Worm (Caenorhabditis elegans): ENCODE measurements around the gene Y59C2A.2.
"Not testable (repeated sequence)": the region's sequence is repeated elsewhere in the genome, so short reads cannot be mapped to it uniquely, and the experiment has no call there.

Y59C2A.2 gene

DNA sequence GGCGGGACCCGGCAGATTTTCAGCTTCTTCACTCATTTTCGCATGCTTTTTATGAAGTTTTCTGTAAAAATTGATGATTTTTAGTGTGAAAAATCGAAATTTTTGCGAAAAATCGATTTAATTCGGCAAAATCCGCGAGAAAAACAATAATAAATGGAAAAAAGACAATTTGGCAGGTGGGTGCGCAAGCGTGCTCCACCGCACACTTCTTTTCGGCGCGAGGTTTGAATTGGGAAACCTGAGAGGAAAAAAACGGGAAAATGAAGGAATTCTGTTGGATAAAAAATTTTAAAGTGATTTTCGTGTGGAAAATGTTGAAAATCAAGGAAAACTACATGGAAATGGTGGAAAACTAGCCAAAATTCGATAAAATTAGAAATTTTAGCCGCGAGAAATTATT is at the start of gene Y59C2A.2:
Y59C2A.2 (minus strand) TSS at position 61 of the 400 bp plus-strand sequence.
- TF ChIP-seq W03F9.2 (tag; optimal IDR thresholded peaks at IDR 0.05) (no peak), dao-5 (tag; optimal IDR thresholded peaks at IDR 0.05) (no peak), him-1 (tag; optimal IDR thresholded peaks at IDR 0.05) (no peak)

DNA sequence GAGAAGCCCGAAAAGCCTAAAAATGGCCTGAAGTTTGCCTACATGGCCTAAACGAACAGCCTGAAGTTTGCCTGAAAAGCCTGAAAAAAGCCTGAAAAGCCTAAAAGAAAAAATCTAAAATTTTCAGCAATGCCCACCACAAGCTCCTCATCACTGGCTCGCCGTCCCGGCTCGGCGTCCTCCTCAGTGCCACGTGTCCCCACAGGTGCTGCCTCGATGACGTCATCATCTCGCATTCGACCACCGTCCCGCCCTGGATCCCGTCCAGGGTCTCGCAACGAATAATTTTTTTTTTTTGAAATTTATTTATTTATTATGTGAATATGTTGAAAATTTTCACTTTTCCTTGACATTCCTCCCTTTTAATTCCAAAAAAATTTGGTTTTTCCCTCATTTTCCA is 49.7 kb upstream of the Y59C2A.2 start:
- TF ChIP-seq W03F9.2 (tag; optimal IDR thresholded peaks at IDR 0.05) (no peak), dao-5 (tag; optimal IDR thresholded peaks at IDR 0.05) (no peak)

DNA sequence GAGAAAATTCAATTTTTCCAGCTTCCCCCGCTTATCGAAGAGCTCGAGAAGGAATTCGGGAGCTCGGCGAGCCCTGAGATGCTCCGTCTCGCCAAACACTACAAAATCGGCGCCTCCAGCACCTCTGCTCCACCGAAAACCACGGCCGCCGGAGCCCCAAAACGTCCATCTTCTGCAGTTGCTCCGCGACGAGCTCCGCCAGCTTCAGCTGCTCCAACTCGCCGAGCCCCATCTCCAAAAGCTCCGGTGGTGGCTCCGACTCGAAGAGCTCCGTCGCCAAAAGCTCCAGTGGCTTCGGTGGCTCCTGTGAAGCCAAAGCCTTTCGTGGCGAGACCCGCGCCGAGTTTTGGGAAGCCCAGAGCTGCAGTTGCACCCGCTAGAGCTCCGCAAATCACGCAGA is 47.7 kb upstream of the Y59C2A.2 start:
- TF ChIP-seq dao-5 (tag; optimal IDR thresholded peaks at IDR 0.05) (no peak), W03F9.2 (tag; optimal IDR thresholded peaks at IDR 0.05) (no peak), him-1 (tag; optimal IDR thresholded peaks at IDR 0.05) (no peak)

DNA sequence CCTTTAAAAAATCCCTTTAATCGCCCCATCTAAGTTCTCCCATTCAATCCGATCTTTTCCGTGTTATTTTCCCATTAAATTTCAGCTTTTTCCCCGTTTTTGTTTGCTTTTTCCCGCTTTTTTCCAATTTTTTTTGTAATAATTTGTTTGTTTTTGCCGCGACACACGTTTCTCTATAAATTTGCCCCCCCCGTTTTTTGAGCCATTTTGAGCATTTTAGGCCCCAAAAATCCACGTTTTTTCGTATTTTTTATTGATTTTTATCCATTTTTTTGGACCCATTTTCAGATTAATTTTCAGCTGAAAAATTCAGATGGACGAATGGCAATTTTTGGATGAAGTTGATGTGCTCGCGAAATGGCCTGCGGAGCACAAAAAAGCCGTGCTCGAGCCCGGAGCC is 39.4 kb upstream of the Y59C2A.2 start, which contains the start of gene F54A3.2:
F54A3.2 (plus strand) TSS at position 301 of the 400 bp plus-strand sequence.
- no peak for TF ChIP-seq dao-5 (tag; optimal IDR thresholded peaks at IDR 0.05)
- no peak for TF ChIP-seq W03F9.2 (tag; optimal IDR thresholded peaks at IDR 0.05)
- no peak for TF ChIP-seq him-1 (tag; optimal IDR thresholded peaks at IDR 0.05)

DNA sequence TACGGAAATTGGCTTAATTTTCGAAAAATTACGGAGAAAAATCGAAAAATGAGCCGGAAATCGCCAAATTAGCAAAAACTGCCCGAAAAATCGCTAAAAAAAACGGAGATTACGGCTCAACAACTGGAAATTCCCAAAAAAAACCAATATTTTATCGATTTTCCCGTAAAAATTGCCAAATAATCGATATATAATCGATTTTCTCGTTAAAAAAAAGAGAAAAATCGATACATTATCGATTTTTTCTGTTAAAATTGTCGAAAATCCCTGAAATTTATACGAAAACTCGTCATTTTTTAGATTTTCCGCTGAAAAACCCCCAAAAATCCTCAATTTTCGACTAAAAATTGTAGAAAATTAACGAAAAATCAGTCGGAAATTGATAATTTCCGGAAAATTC is 32.4 kb upstream of the Y59C2A.2 start:
- TF ChIP-seq dao-5 (tag; optimal IDR thresholded peaks at IDR 0.05) = no peak
- TF ChIP-seq W03F9.2 (tag; optimal IDR thresholded peaks at IDR 0.05) = no peak
- TF ChIP-seq him-1 (tag; optimal IDR thresholded peaks at IDR 0.05) = no peak

DNA sequence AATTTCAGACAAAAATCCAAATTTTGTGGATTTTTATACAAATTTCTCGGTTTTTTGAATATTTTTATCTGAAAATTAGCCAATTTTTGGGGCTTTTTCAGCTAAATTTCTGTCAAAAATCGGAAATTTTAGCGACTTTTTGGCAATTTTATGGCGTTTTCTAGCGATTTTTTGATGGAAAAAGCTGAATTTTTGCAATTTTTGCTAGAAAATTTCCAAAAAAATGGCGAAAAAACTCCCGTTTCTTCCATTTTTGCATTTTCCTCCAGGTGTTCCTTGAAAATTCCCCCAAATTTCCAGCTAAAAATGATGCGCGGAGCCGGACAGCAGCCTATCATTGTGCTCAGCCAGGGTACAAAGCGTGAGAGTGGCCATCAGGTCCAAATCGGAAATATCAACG is 29.3 kb upstream of the Y59C2A.2 start, which contains the start of gene cct-3:
cct-3 (plus strand) TSS at position 301 of the 400 bp plus-strand sequence.
- no peak for TF ChIP-seq dao-5 (tag; optimal IDR thresholded peaks at IDR 0.05)
- TF ChIP-seq W03F9.2 (tag; optimal IDR thresholded peaks at IDR 0.05) = no peak
- no peak for TF ChIP-seq him-1 (tag; optimal IDR thresholded peaks at IDR 0.05)

DNA sequence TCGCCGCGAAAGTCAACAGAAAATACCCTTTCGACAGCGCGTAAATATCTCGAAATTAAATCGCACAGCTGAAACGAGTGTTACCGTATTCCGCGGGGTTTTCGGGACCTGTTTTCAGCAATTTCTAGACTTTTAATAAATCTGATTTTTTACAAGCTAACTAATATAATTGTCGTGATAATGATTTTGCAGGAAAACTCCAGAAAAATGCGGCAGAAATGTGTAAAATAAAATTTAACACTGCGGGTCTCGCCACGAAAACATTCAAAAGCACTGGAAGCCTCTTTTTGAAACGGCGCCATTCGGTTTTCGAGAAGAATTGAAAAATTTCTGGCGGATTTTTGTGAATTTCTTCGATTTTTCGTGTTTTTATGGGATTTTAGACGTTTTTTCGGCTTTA is 28.5 kb upstream of the Y59C2A.2 start, which contains the start of gene F54A3.6:
F54A3.6 (minus strand) TSS at position 42 of the 400 bp plus-strand sequence.
- TF ChIP-seq W03F9.2, dao-5, him-1 (tag; optimal IDR thresholded peaks at IDR 0.05): not testable (repeated sequence)

DNA sequence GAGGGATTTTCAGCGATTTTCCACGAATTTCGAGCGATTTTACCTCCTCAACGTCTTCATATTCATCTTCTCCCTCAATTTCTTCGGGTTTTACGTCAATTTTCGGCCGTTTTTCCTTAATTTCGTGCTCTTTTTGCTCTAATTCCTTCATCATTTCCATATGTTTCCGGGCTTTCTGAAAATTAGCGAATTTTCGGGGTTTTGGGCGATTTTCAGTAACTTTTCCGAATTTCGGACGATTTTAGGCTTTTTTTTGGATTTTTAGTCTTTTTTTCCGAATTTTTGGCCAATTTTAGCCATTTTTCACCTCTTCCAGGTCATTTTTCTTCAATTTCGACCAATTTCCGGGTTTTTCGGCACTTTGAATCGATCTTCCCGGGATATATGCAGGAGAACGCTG is 26.4 kb upstream of the Y59C2A.2 start:
- TF ChIP-seq W03F9.2 (tag; optimal IDR thresholded peaks at IDR 0.05) (no peak), him-1 (tag; optimal IDR thresholded peaks at IDR 0.05) (no peak), dao-5 (tag; optimal IDR thresholded peaks at IDR 0.05) (no peak)

DNA sequence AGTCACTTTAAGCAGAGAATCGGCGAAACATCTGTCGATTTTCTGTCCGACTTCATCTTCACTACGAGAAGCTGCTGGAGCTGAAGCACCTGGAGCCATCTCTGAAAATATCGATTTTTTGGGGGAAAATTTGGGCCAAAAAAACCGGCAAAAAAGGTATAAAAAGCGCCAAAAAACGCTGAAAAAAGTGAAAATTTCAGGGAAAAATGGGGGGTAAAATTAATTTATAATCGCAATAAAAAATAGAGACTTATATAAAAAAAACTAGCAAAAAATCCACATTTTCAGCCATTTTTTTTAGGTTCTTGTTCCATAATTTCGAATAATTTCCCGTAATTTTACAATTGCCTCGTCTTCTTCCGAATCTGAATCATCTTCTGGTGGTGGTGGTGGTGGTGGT is 21.7 kb upstream of the Y59C2A.2 start, which contains the start of gene F54A3.5:
F54A3.5 (minus strand) TSS at position 101 of the 400 bp plus-strand sequence.
- TF ChIP-seq W03F9.2 (tag; optimal IDR thresholded peaks at IDR 0.05) (no peak), dao-5 (tag; optimal IDR thresholded peaks at IDR 0.05) (no peak), him-1 (tag; optimal IDR thresholded peaks at IDR 0.05) (no peak)

DNA sequence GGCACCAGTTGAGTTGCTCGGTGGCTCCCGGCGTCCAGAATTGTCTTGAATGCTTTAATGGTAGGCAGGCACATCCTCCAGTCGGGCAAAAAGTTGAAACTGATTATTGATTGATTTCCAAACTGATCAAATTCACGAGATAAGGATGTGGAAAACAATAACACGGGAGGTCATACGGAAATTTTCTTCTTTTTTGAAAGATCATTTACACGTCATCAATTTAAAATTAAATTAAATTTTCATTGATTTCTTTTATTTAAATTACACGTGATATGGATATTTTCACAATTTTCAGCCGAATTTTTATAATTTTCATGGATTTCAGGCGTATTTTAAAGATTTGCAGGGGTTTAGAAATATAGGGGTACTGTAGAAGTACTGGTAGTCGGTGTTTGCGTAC is 19.5 kb upstream of the Y59C2A.2 start, which contains the start of gene cbs-2:
cbs-2 (minus strand) TSS at position 101 of the 400 bp plus-strand sequence.
- TF ChIP-seq dao-5 (tag; optimal IDR thresholded peaks at IDR 0.05) (no peak), him-1 (tag; optimal IDR thresholded peaks at IDR 0.05) (no peak)

DNA sequence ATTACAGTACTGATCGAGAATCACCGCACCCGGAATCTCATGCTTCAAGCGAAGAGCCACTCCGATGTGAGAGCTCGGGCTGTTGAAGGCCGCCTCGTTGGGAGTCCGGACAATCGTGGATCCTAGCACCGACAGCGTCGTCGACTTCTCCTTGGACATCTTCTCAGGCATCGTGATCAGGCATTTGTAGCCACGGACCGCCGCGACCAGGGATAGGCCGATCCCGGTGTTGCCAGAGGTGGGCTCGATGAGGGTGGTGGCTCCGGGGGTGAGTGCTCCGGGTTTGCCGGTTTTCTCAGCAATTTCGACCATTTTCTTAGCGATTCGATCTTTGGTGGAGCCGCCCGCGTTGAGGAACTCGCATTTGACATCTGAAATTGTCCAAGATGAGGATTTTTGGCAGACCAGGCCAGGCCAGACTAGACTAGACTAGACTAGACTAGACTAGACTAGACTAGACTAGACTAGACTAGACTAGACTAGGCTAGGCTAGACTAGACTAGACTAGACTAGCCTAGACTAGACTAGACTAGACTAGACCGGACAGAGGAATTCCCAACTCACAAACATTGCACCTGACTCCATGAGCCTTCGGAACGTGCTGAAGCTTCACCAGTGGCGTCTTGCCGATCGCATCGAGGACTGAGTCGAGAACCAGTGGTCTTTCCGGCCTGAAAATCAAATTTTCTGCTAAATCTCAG is 17.4 kb upstream of the Y59C2A.2 start:
- TF ChIP-seq dao-5 (tag; optimal IDR thresholded peaks at IDR 0.05) = no peak
- no peak for TF ChIP-seq him-1 (tag; optimal IDR thresholded peaks at IDR 0.05)
- no peak for TF ChIP-seq W03F9.2 (tag; optimal IDR thresholded peaks at IDR 0.05)

DNA sequence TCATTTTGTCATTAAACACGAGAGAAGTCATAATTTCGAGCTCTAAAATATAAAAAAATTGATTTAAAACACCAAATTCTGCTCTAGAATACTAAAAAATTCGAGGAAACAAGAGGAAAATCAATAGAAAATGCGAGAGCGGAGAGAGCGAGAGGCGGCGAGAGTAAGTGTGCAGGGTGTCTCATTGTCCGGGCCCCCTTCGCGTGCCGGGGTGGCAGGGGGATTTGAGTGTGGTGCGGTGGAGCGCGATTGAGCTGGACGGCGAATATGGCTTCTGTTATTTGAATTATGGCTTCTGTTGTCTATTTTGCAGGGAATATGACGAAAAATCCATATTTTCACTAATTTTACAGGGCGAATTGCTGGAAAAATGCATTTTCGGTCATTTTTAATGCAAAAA is 15.9 kb upstream of the Y59C2A.2 start, which contains the start of gene Y59C2A.3:
Y59C2A.3 (minus strand) TSS at position 42 of the 400 bp plus-strand sequence.
- no peak for TF ChIP-seq dao-5 (tag; optimal IDR thresholded peaks at IDR 0.05)
- TF ChIP-seq W03F9.2 (tag; optimal IDR thresholded peaks at IDR 0.05) = no peak
- TF ChIP-seq him-1 (tag; optimal IDR thresholded peaks at IDR 0.05) = no peak

DNA sequence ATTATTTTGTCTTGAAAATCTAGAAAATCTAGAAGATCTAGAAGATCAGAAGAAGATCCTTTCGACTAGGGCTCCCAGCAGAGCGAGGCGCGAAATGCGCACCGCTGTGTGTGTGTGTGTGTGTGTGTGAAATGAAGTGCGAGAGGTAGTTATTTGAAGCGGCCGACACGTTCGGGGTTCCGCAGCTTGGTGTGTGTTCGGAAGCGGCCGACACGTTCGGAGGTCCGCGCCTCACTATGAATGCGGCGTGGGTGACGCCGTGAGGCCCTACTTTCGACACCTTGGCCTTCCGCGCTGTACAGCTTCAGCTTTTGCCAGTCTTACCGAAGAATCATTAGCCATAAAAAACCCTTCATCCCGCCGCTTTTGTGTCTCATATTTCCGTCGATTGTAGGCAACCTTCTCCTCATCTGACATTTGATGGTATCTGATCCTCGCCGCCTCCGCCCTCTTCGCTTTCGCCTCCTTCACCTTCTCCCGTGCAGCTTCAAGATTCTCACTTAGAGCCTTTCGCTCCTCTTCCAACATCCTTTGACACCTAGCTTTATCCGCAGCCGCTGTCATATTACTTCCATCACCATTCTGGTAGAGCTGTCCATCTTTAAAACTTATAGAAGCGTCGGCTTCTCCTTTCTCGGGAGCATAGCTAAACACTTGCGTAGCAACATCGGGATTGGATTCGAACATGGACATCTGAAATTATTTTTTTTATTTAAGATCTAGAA is 13.2 kb upstream of the Y59C2A.2 start:
- TF ChIP-seq him-1 (tag; optimal IDR thresholded peaks at IDR 0.05) = no peak

DNA sequence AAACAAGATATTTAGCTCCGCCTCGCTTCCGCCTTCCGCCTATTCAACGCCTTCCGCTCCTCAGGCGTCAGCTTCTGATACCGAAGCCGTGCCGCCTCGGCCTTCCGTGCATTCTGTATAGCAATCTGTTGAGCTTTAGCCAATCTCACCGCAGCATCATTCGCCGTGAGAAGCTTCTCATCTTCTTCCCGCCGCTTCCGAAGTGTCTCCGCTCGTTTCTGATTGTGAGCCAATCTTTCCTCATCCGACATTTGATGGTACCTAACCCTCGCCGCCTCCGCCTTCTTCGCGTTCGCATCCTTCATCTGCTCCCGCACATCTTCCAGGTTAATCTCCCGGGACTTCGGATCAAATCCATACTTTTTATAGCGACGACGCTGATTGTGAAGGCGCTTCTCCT is 11.6 kb upstream of the Y59C2A.2 start:
- TF ChIP-seq him-1 (tag; optimal IDR thresholded peaks at IDR 0.05) = no peak
- no peak for TF ChIP-seq W03F9.2 (tag; optimal IDR thresholded peaks at IDR 0.05)
- no peak for TF ChIP-seq dao-5 (tag; optimal IDR thresholded peaks at IDR 0.05)
